Worm (Caenorhabditis elegans): Measurements from ENCODE around the gene W04G3.5.

DNA sequence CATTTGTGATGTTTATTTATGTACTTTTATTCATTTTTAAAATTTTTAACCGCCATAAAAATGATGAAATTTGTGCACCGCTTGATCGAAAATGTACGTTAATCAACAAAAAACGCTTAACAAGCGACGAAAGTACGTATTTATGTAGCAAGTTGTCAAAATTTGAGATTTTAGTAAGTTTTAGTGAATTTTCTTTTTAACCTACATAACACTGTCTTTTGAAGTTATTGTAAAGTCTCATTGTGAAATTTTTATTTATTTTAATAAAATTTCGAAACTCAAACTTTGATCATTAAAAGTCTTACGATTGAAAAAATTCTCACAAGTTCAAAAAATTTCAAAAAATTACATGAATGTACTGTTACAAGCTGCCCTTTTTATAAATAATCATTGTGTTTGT, 23.9 kb downstream of the W04G3.5 start:
- TF ChIP-seq ceh-9 (tag; optimal IDR thresholded peaks at IDR 0.05) (no peak), C38D4.7 (GFP tag; optimal IDR thresholded peaks at IDR 0.05) (no peak), ceh-31 (tag; optimal IDR thresholded peaks at IDR 0.05) (no peak), unc-3 (GFP tag; conservative IDR thresholded peaks at IDR 0.05) (no peak), unc-3 (tag; optimal IDR thresholded peaks at IDR 0.05) (no peak), pax-1 (tag; optimal IDR thresholded peaks at IDR 0.05) (no peak), sdc-2 (tag; optimal IDR thresholded peaks at IDR 0.05) (no peak), odd-2 (tag; optimal IDR thresholded peaks at IDR 0.05) (no peak)

All from whole organism, late embryonic.